Fruit fly (Drosophila melanogaster): ENCODE results near the gene CG33269.

dm6 chr3L:11547302-11547994 lies 34.5 kb downstream of the CG33269 start:
- TF ChIP-seq CrebA (GFP tag; optimal IDR thresholded peaks at IDR 0.05; ENCODE audit: borderline replicate concordance) (no peak), Hr78 (GFP tag; optimal IDR thresholded peaks at IDR 0.05) (no peak), dmrt93B (GFP tag; optimal IDR thresholded peaks at IDR 0.05) (no peak), fru (GFP tag; optimal IDR thresholded peaks at IDR 0.05) (no peak), Hnf4 (GFP tag; optimal IDR thresholded peaks at IDR 0.05) (no peak), h (GFP tag; optimal IDR thresholded peaks at IDR 0.05) (no peak), Hr83 (GFP tag; optimal IDR thresholded peaks at IDR 0.05; ENCODE audit: poor library complexity, severe bottlenecking) (no peak), woc (GFP tag; optimal IDR thresholded peaks at IDR 0.05) (no peak), sv (GFP tag; optimal IDR thresholded peaks at IDR 0.05) (no peak), dl (GFP tag; optimal IDR thresholded peaks at IDR 0.05; ENCODE audit: insufficient read depth in 1 of 2, partially characterized antibody in 2 of 2) (no peak), psq (GFP tag; optimal IDR thresholded peaks at IDR 0.05) (no peak), Dif (GFP tag; optimal IDR thresholded peaks at IDR 0.05; ENCODE audit: partially characterized antibody) (no peak)
